Fruit fly (Drosophila melanogaster) whole organism, embryonic: ENCODE results near the gene por.

Experiments used
- B-H1 ChIP-seq: fragments of 200-800 bp; sonication (Bioruptor generic); IDR thresholded peaks from 3 replicates; pipeline ENCODE4 v1.3.6; 2022; ENCODE audit warnings: missing biosample characterization, missing genetic modification characterization
- BEAF-32 ChIP-seq: fragments of 200-800 bp; sonication (Bioruptor generic); optimal IDR thresholded peaks from 3 replicates; lab custom pipeline; 2017; ENCODE audit warnings: missing biosample characterization, missing genetic modification characterization, mild to moderate bottlenecking, moderate library complexity, missing genetic modification reagents
- CG10321 ChIP-seq: fragments of 200-800 bp; sonication (Bioruptor generic); IDR thresholded peaks from 2 replicates; pipeline ENCODE4 v1.3.6; 2022; ENCODE audit warnings: missing biosample characterization, missing genetic modification characterization
- CG10979 ChIP-seq: fragments of 200-800 bp; sonication (Bioruptor generic); optimal IDR thresholded peaks from 2 replicates; lab custom pipeline; 2018; ENCODE audit warnings: missing biosample characterization, mild to moderate bottlenecking, missing genetic modification characterization, moderate library complexity
- CG13296 ChIP-seq: fragments of 200-800 bp; sonication (Bioruptor generic); optimal IDR thresholded peaks from 3 replicates; lab custom pipeline; 2018; ENCODE audit warnings: missing biosample characterization, mild to moderate bottlenecking, missing genetic modification characterization
- CG13424 ChIP-seq: fragments of 200-800 bp; sonication (Bioruptor generic); optimal IDR thresholded peaks from 2 replicates; lab custom pipeline; 2019; ENCODE audit warnings: missing biosample characterization, mild to moderate bottlenecking, missing genetic modification characterization, moderate library complexity
- CG13775 ChIP-seq: fragments of 200-800 bp; sonication (Bioruptor generic); optimal IDR thresholded peaks from 3 replicates; lab custom pipeline; 2017; ENCODE audit warnings: missing biosample characterization, mild to moderate bottlenecking, missing genetic modification characterization
- CG14710 ChIP-seq: fragments of 200-800 bp; sonication (Bioruptor generic); optimal IDR thresholded peaks from 3 replicates; lab custom pipeline; 2019; ENCODE audit warnings: missing biosample characterization, mild to moderate bottlenecking, missing genetic modification characterization, moderate library complexity
- CG14860 ChIP-seq: fragments of 200-800 bp; sonication (Bioruptor generic); IDR thresholded peaks from 3 replicates; pipeline ENCODE4 v1.3.6; 2022; ENCODE audit warnings: missing biosample characterization, missing genetic modification characterization; ENCODE audit not compliant: partially characterized antibody
- CG15696 ChIP-seq: fragments of 200-800 bp; sonication (Bioruptor generic); optimal IDR thresholded peaks from 2 replicates; lab custom pipeline; 2019; ENCODE audit warnings: missing biosample characterization, mild to moderate bottlenecking, missing genetic modification characterization, moderate library complexity
- CG17568 ChIP-seq: fragments of 200-800 bp; sonication (Bioruptor generic); optimal IDR thresholded peaks from 2 replicates; lab custom pipeline; 2018; ENCODE audit warnings: missing biosample characterization, mild to moderate bottlenecking, missing genetic modification characterization, moderate library complexity
- CG17829 ChIP-seq: fragments of 200-800 bp; optimal IDR thresholded peaks from 2 replicates; lab custom pipeline; 2019; ENCODE audit warnings: missing biosample characterization, mild to moderate bottlenecking, missing genetic modification characterization, moderate library complexity
- CG17912 ChIP-seq: fragments of 200-800 bp; sonication (Bioruptor generic); optimal IDR thresholded peaks from 2 replicates; lab custom pipeline; 2018; ENCODE audit warnings: missing biosample characterization, mild to moderate bottlenecking, missing genetic modification characterization
- CG2678 ChIP-seq: fragments of 200-800 bp; sonication (Bioruptor generic); optimal IDR thresholded peaks from 3 replicates; lab custom pipeline; 2019; ENCODE audit warnings: missing biosample characterization, mild to moderate bottlenecking, missing genetic modification characterization, moderate library complexity
- CG30403 ChIP-seq: fragments of 200-800 bp; sonication (Bioruptor generic); optimal IDR thresholded peaks from 3 replicates; lab custom pipeline; 2016; ENCODE audit warnings: missing biosample characterization, missing genetic modification characterization
- CG3407 ChIP-seq: fragments of 200-800 bp; sonication (Bioruptor generic); optimal IDR thresholded peaks from 2 replicates; lab custom pipeline; 2018; ENCODE audit warnings: missing biosample characterization, mild to moderate bottlenecking, missing genetic modification characterization
- CG42726 ChIP-seq: fragments of 200-800 bp; sonication (Bioruptor generic); IDR thresholded peaks from 2 replicates; pipeline ENCODE4 v1.3.6; 2022; ENCODE audit warnings: missing biosample characterization, missing genetic modification characterization; ENCODE audit not compliant: partially characterized antibody
- CG43689 ChIP-seq: fragments of 200-800 bp; sonication (Bioruptor generic); IDR thresholded peaks from 2 replicates; pipeline ENCODE4 v1.3.6; 2022; ENCODE audit warnings: missing biosample characterization, missing genetic modification characterization
- CG5180 ChIP-seq: fragments of 200-800 bp; sonication (Bioruptor generic); optimal IDR thresholded peaks from 3 replicates; lab custom pipeline; 2017; ENCODE audit warnings: missing biosample characterization, missing genetic modification characterization, mild to moderate bottlenecking, moderate library complexity, missing genetic modification reagents
- CG5245 ChIP-seq: fragments of 200-800 bp; sonication (Bioruptor generic); optimal IDR thresholded peaks from 3 replicates; lab custom pipeline; 2016; ENCODE audit warnings: missing biosample characterization, missing genetic modification characterization
- CG6175 ChIP-seq: fragments of 200-800 bp; sonication (Bioruptor generic); IDR thresholded peaks from 3 replicates; pipeline ENCODE4 v1.3.6; 2022; ENCODE audit warnings: missing biosample characterization, missing genetic modification characterization
- CG9437 ChIP-seq: fragments of 200-800 bp; sonication (Bioruptor generic); optimal IDR thresholded peaks from 2 replicates; lab custom pipeline; 2018; ENCODE audit warnings: missing biosample characterization, mild to moderate bottlenecking, missing genetic modification characterization
- CG9797 ChIP-seq: fragments of 200-800 bp; sonication (Bioruptor generic); optimal IDR thresholded peaks from 3 replicates; lab custom pipeline; 2018; ENCODE audit warnings: missing biosample characterization, mild to moderate bottlenecking, missing genetic modification characterization
- CrebB ChIP-seq: fragments of 200-800 bp; sonication (Bioruptor generic); optimal IDR thresholded peaks from 3 replicates; lab custom pipeline; 2018; ENCODE audit warnings: missing biosample characterization, mild to moderate bottlenecking, missing genetic modification characterization
- Deaf1 ChIP-seq: fragments of 200-800 bp; optimal IDR thresholded peaks from 3 replicates; lab custom pipeline; 2019; ENCODE audit warnings: missing biosample characterization, mild to moderate bottlenecking, missing genetic modification characterization, moderate library complexity
- Fer1 ChIP-seq: fragments of 200-800 bp; sonication (Bioruptor generic); optimal IDR thresholded peaks from 2 replicates; lab custom pipeline; 2017; ENCODE audit warnings: missing biosample characterization, mild to moderate bottlenecking, missing genetic modification characterization
- H2.0 ChIP-seq: fragments of 200-800 bp; sonication (Bioruptor generic); IDR thresholded peaks from 2 replicates; pipeline ENCODE4 v1.3.6; 2022; ENCODE audit warnings: missing biosample characterization, missing genetic modification characterization
- HLH4C ChIP-seq: fragments of 200-800 bp; sonication (Bioruptor generic); IDR thresholded peaks from 3 replicates; pipeline ENCODE4 v1.3.6; 2022; ENCODE audit warnings: missing biosample characterization, missing genetic modification characterization; ENCODE audit not compliant: partially characterized antibody
- HmgZ ChIP-seq: fragments of 200-800 bp; sonication (Bioruptor generic); optimal IDR thresholded peaks from 2 replicates; lab custom pipeline; 2018; ENCODE audit warnings: missing biosample characterization, mild to moderate bottlenecking, missing genetic modification characterization
- Hmx ChIP-seq: fragments of 200-800 bp; sonication (Bioruptor generic); optimal IDR thresholded peaks from 2 replicates; lab custom pipeline; 2016; ENCODE audit warnings: missing biosample characterization, missing genetic modification characterization
- Hr51 ChIP-seq, 2 experiments: fragments of 200-800 bp; sonication (Bioruptor generic); optimal IDR thresholded peaks; 2 replicates in 1 of 2; 3 replicates in 1 of 2; lab custom pipeline; 2016 to 2018; ENCODE audit warnings: missing biosample characterization in 2 of 2, missing genetic modification characterization in 2 of 2, mild to moderate bottlenecking in 1 of 2, moderate library complexity in 1 of 2
- Nf-YC ChIP-seq: fragments of 200-800 bp; optimal IDR thresholded peaks from 3 replicates; lab custom pipeline; 2019; ENCODE audit warnings: missing biosample characterization, mild to moderate bottlenecking, missing genetic modification characterization, moderate library complexity
- Rx ChIP-seq: fragments of 200-800 bp; sonication (Bioruptor generic); IDR thresholded peaks from 2 replicates; pipeline ENCODE4 v1.3.6; 2022; ENCODE audit warnings: missing biosample characterization, missing genetic modification characterization
- Sry-β ChIP-seq: fragments of 200-800 bp; sonication (Bioruptor generic); optimal IDR thresholded peaks from 2 replicates; lab custom pipeline; 2018; ENCODE audit warnings: missing biosample characterization, mild to moderate bottlenecking, missing genetic modification characterization, moderate library complexity
- bowl ChIP-seq: fragments of 200-800 bp; sonication (Bioruptor generic); IDR thresholded peaks from 2 replicates; pipeline ENCODE4 v1.3.6; 2022; ENCODE audit warnings: missing biosample characterization, missing genetic modification characterization
- crc ChIP-seq: fragments of 200-800 bp; sonication (Bioruptor generic); optimal IDR thresholded peaks from 2 replicates; lab custom pipeline; 2016; ENCODE audit warnings: missing biosample characterization, missing genetic modification characterization
- en ChIP-seq: fragments of 200-800 bp; sonication (Bioruptor generic); optimal IDR thresholded peaks from 2 replicates; lab custom pipeline; 2016; ENCODE audit warnings: missing biosample characterization, missing genetic modification characterization
- fd3F ChIP-seq: fragments of 200-800 bp; sonication (Bioruptor generic); optimal IDR thresholded peaks from 2 replicates; lab custom pipeline; 2018; ENCODE audit warnings: missing biosample characterization, mild to moderate bottlenecking, missing genetic modification characterization, moderate library complexity
- kni ChIP-seq: fragments of 200-800 bp; sonication (Bioruptor generic); optimal IDR thresholded peaks from 3 replicates; lab custom pipeline; 2017; ENCODE audit warnings: mild to moderate bottlenecking, missing biosample characterization, missing genetic modification reagents, missing genetic modification characterization
- pum ChIP-seq: fragments of 200-800 bp; sonication (Bioruptor generic); optimal IDR thresholded peaks from 2 replicates; lab custom pipeline; 2016; ENCODE audit warnings: missing biosample characterization, missing genetic modification characterization
- schlank ChIP-seq: fragments of 200-800 bp; sonication (Bioruptor generic); optimal IDR thresholded peaks from 2 replicates; lab custom pipeline; 2018; ENCODE audit warnings: missing biosample characterization, mild to moderate bottlenecking, missing genetic modification characterization
- sug ChIP-seq: fragments of 200-800 bp; optimal IDR thresholded peaks from 2 replicates; lab custom pipeline; 2019; ENCODE audit warnings: missing biosample characterization, mild to moderate bottlenecking, missing genetic modification characterization, moderate library complexity
- tin ChIP-seq: fragments of 200-800 bp; sonication (Bioruptor generic); optimal IDR thresholded peaks from 3 replicates; lab custom pipeline; 2016; ENCODE audit warnings: missing biosample characterization, missing genetic modification characterization
- tio ChIP-seq: fragments of 200-800 bp; sonication (Bioruptor generic); optimal IDR thresholded peaks from 2 replicates; lab custom pipeline; 2017; ENCODE audit warnings: missing biosample characterization, missing genetic modification characterization, inconsistent platforms
- tna ChIP-seq: fragments of 200-800 bp; sonication (Bioruptor generic); IDR thresholded peaks from 2 replicates; pipeline ENCODE4 v1.3.6; 2022; ENCODE audit warnings: missing biosample characterization, missing genetic modification characterization; ENCODE audit not compliant: partially characterized antibody
- twi ChIP-seq: fragments of 200-800 bp; optimal IDR thresholded peaks from 2 replicates; lab custom pipeline; 2019; ENCODE audit warnings: missing biosample characterization, mild to moderate bottlenecking, missing genetic modification characterization, moderate library complexity
- z ChIP-seq: fragments of 200-800 bp; sonication (Bioruptor generic); IDR thresholded peaks from 3 replicates; pipeline ENCODE4 v1.3.6; 2022; ENCODE audit warnings: missing biosample characterization, missing genetic modification characterization
- zfh1 ChIP-seq: fragments of 200-800 bp; sonication (Bioruptor generic); IDR thresholded peaks from 3 replicates; pipeline ENCODE4 v1.3.6; 2022; ENCODE audit warnings: missing biosample characterization, missing genetic modification characterization

por gene

dm6 chrX:18366033-18366850, 13.4 kb downstream of the por start, which contains the start of gene CrebB (continued):
- TF ChIP-seq CG6175 (GFP tag; lab: Robert Waterston, UW), result peak; percentile 22; the same call in 1 of the 3 replicates
- TF ChIP-seq pum (GFP tag; lab: Kevin White, UChicago), result peak; percentile 16
- TF ChIP-seq kni (GFP tag; lab: Kevin White, UChicago), result peak; percentile 91
- 0 out of 3 replicates have a peak, but pooled peaks have one; percentile 40 for TF ChIP-seq HLH4C (GFP tag; lab: Robert Waterston, UW)
- TF ChIP-seq bowl (GFP tag; lab: Robert Waterston, UW), result no peak
- TF ChIP-seq CG30403 (GFP tag; lab: Kevin White, UChicago), result no peak
- no peak for TF ChIP-seq CG5245 (GFP tag; lab: Kevin White, UChicago)
- no peak for TF ChIP-seq Hr51 (GFP tag; optimal IDR thresholded peaks at IDR 0.05; lab: Kevin White, UChicago)
- no peak for TF ChIP-seq CG43689 (GFP tag; lab: Robert Waterston, UW)
- peak; percentile 77 for TF ChIP-seq HmgZ (tag; lab: Kevin White, UChicago)
- no peak for TF ChIP-seq Hmx
- TF ChIP-seq CrebB (tag; lab: Kevin White, UChicago), result peak; percentile 34
- peak; percentile 46 for TF ChIP-seq CG17912 (GFP tag; lab: Kevin White, UChicago)
- no peak for TF ChIP-seq schlank
- no peak for TF ChIP-seq zfh1 (GFP tag; lab: Robert Waterston, UW)
- no peak for TF ChIP-seq CG9797 (GFP tag; lab: Kevin White, UChicago)
- TF ChIP-seq twi, result no peak
- TF ChIP-seq sug, result peak; percentile 85
- TF ChIP-seq B-H1, result no peak; the same call in 2 of the 3 replicates
- TF ChIP-seq Nf-YC (tag; lab: Kevin White, UChicago), result peak; percentile 81
- TF ChIP-seq crc (GFP tag; lab: Kevin White, UChicago), result no peak
- no peak for TF ChIP-seq CG9437 (GFP tag; lab: Kevin White, UChicago)
- TF ChIP-seq CG5180 (GFP tag; lab: Kevin White, UChicago), result no peak
- TF ChIP-seq CG10979 (tag; lab: Kevin White, UChicago), result no peak
- no peak for TF ChIP-seq CG13775
- TF ChIP-seq Deaf1 (tag; lab: Kevin White, UChicago), result peak; percentile 47
- peak; percentile 0 for TF ChIP-seq CG17568 (GFP tag; lab: Kevin White, UChicago)
- peak; percentile 45 for TF ChIP-seq Fer1 (GFP tag; lab: Kevin White, UChicago)
- no peak for TF ChIP-seq tio
- TF ChIP-seq CG14710 (tag; lab: Kevin White, UChicago), result peak; percentile 24
- TF ChIP-seq CG2678, result peak; percentile 14
- TF ChIP-seq CG13424 (tag; lab: Kevin White, UChicago), result no peak
- TF ChIP-seq CG3407 (GFP tag; lab: Kevin White, UChicago), result no peak
- TF ChIP-seq tin (GFP tag; lab: Kevin White, UChicago), result no peak
- TF ChIP-seq BEAF-32, result no peak
- TF ChIP-seq CG10321 (GFP tag; lab: Robert Waterston, UW), result peak; percentile 94
- TF ChIP-seq z (GFP tag; lab: Robert Waterston, UW), result peak; percentile 19; the same call in 1 of the 3 replicates
- no peak for TF ChIP-seq Rx (GFP tag; lab: Robert Waterston, UW)
- TF ChIP-seq H2.0, result peak; percentile 28; the same call in 1 of the 2 replicates
- no peak for TF ChIP-seq CG13296 (GFP tag; lab: Kevin White, UChicago)
- no peak for TF ChIP-seq CG14860 (GFP tag; lab: Robert Waterston, UW)
- TF ChIP-seq CG17829 (tag; lab: Kevin White, UChicago), result no peak
- TF ChIP-seq CG42726 (GFP tag; lab: Robert Waterston, UW), result no peak
- TF ChIP-seq en, result no peak
- TF ChIP-seq CG15696 (tag; lab: Kevin White, UChicago), result no peak
- no peak for TF ChIP-seq tna (GFP tag; lab: Robert Waterston, UW)
- TF ChIP-seq fd3F (GFP tag; lab: Kevin White, UChicago), result no peak
- no peak for TF ChIP-seq Sry-β
